Fruit fly (Drosophila melanogaster): ENCODE results near the gene PQBP1.

dm6 chr3R:25044816-25045551 is 20.6 kb upstream of the PQBP1 start, which contains the start of gene 5PtaseI:
- no peak for TF ChIP-seq psq (GFP tag; optimal IDR thresholded peaks at IDR 0.05)
- TF ChIP-seq CG12236 (GFP tag; optimal IDR thresholded peaks at IDR 0.05), result no peak
- no peak for TF ChIP-seq Nf-YB (GFP tag; optimal IDR thresholded peaks at IDR 0.05)
- no peak for TF ChIP-seq pros (GFP tag; optimal IDR thresholded peaks at IDR 0.05)
- TF ChIP-seq dan (GFP tag; IDR thresholded peaks at IDR 0.05), result no peak
- TF ChIP-seq CG7357 (GFP tag; IDR thresholded peaks at IDR 0.05), result no peak
- TF ChIP-seq ind (GFP tag; optimal IDR thresholded peaks at IDR 0.05), result no peak
- TF ChIP-seq vfl (GFP tag; optimal IDR thresholded peaks at IDR 0.05), result no peak
- TF ChIP-seq Dek (tag; optimal IDR thresholded peaks at IDR 0.05), result no peak
- TF ChIP-seq CG1024 (GFP tag; IDR thresholded peaks at IDR 0.05), result no peak
- TF ChIP-seq sisA (GFP tag; IDR thresholded peaks at IDR 0.05), result no peak

Measured in whole organism, embryonic.